Worm (Caenorhabditis elegans): ENCODE results near the gene str-141.

str-141 gene

DNA sequence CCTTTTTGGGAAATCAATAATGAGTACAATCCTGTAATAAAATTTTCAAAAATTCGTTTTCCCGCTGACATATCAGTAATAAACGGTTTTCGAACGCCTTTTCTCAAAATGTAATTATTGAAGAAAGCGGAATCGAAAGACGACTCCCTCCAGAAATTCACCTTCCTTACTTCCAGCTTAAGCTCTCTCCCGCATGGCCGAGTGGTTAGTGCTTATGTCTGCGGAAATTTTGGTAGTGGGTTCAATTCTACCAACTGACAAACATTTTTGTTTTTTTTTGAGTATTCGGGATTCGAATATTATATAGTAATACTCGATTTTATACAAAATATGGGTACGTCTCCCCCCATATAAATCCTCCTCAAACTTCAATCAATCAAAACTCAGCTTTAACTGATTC, 8.2 kb upstream of the str-141 start:
- TF ChIP-seq flt-1 (GFP tag; IDR thresholded peaks at IDR 0.05), result 0 out of 2 replicates have a peak, but pooled peaks have one; percentile 30

ce11 chrV:11329100-11329499, 5.5 kb upstream of the str-141 start, which contains the start of gene F47G9.6:
Gene F47G9.6, plus strand, starts transcription at chrV:11329400.
- TF ChIP-seq tbx-37 (GFP tag; conservative IDR thresholded peaks at IDR 0.05) (no peak), ceh-36 (tag; optimal IDR thresholded peaks at IDR 0.05) (no peak), aly-1 (tag; optimal IDR thresholded peaks at IDR 0.05) (no peak), tra-4 (tag; optimal IDR thresholded peaks at IDR 0.05) (no peak), hnd-1 (tag; optimal IDR thresholded peaks at IDR 0.05) (no peak), ets-7 (tag; optimal IDR thresholded peaks at IDR 0.05) (no peak), B0310.2 (tag; optimal IDR thresholded peaks at IDR 0.05) (no peak), pes-1 (GFP tag; IDR thresholded peaks at IDR 0.05) (no peak), hmg-4 (GFP tag; optimal IDR thresholded peaks at IDR 0.05) (no peak), flt-1 (GFP tag; IDR thresholded peaks at IDR 0.05) (no peak), hmbx-1 (tag; optimal IDR thresholded peaks at IDR 0.05) (no peak), ceh-13 (GFP tag; optimal IDR thresholded peaks at IDR 0.05) (no peak), scrt-1 (GFP tag; IDR thresholded peaks at IDR 0.05) (no peak), sea-1 (GFP tag; conservative IDR thresholded peaks at IDR 0.05) (no peak)

ce11 chrV:11326914-11327367, 3.3 kb upstream of the str-141 start, which contains the start of gene tmed-10:
Gene tmed-10, minus strand, starts transcription at chrV:11326964.
- TF ChIP-seq tra-4 (tag; optimal IDR thresholded peaks at IDR 0.05), result no peak
- TF ChIP-seq flt-1 (GFP tag; IDR thresholded peaks at IDR 0.05), result peak; percentile 50; the same call in 1 of the 2 replicates

- no peak for TF ChIP-seq ama-1 (optimal IDR thresholded peaks at IDR 0.05)
- TF ChIP-seq hmg-4 (GFP tag; optimal IDR thresholded peaks at IDR 0.05), result no peak
- TF ChIP-seq aly-1 (tag; optimal IDR thresholded peaks at IDR 0.05), result no peak
- no peak for TF ChIP-seq tbx-11 (GFP tag; IDR thresholded peaks at IDR 0.05)
- TF ChIP-seq F13C5.2 (tag; optimal IDR thresholded peaks at IDR 0.05), result no peak
- TF ChIP-seq scrt-1 (GFP tag; IDR thresholded peaks at IDR 0.05), result no peak
- no peak for TF ChIP-seq pes-1 (GFP tag; IDR thresholded peaks at IDR 0.05)
- TF ChIP-seq hmbx-1 (tag; optimal IDR thresholded peaks at IDR 0.05), result no peak
- no peak for TF ChIP-seq ceh-13 (GFP tag; optimal IDR thresholded peaks at IDR 0.05)
- no peak for TF ChIP-seq flt-1 (GFP tag; IDR thresholded peaks at IDR 0.05)
- no peak for TF ChIP-seq tbx-37 (GFP tag; conservative IDR thresholded peaks at IDR 0.05)
- TF ChIP-seq tra-4 (tag; optimal IDR thresholded peaks at IDR 0.05), result no peak
- no peak for TF ChIP-seq ceh-36 (tag; optimal IDR thresholded peaks at IDR 0.05)
- TF ChIP-seq B0310.2 (tag; optimal IDR thresholded peaks at IDR 0.05), result no peak
Measured at ce11 chrV:11321719-11322118, 1.9 kb downstream of the str-141 start, which contains the start of gene F47G9.4. Gene F47G9.4, minus strand, starts transcription at chrV:11321816.

ce11 chrV:11320860-11321259, 2.8 kb downstream of the str-141 start:
- TF ChIP-seq sea-1 (GFP tag; conservative IDR thresholded peaks at IDR 0.05), result no peak
- no peak for TF ChIP-seq tbx-37 (GFP tag; conservative IDR thresholded peaks at IDR 0.05)
- TF ChIP-seq ceh-36 (tag; optimal IDR thresholded peaks at IDR 0.05), result no peak
- TF ChIP-seq scrt-1 (GFP tag; IDR thresholded peaks at IDR 0.05), result no peak
- TF ChIP-seq ama-1 (optimal IDR thresholded peaks at IDR 0.05), result no peak
- no peak for TF ChIP-seq pes-1 (GFP tag; IDR thresholded peaks at IDR 0.05)
- TF ChIP-seq B0310.2 (tag; optimal IDR thresholded peaks at IDR 0.05), result no peak
- TF ChIP-seq hmbx-1 (tag; optimal IDR thresholded peaks at IDR 0.05), result no peak
- TF ChIP-seq tra-4 (tag; optimal IDR thresholded peaks at IDR 0.05), result no peak
- no peak for TF ChIP-seq aly-1 (tag; optimal IDR thresholded peaks at IDR 0.05)
- no peak for TF ChIP-seq ceh-13 (GFP tag; optimal IDR thresholded peaks at IDR 0.05)

DNA sequence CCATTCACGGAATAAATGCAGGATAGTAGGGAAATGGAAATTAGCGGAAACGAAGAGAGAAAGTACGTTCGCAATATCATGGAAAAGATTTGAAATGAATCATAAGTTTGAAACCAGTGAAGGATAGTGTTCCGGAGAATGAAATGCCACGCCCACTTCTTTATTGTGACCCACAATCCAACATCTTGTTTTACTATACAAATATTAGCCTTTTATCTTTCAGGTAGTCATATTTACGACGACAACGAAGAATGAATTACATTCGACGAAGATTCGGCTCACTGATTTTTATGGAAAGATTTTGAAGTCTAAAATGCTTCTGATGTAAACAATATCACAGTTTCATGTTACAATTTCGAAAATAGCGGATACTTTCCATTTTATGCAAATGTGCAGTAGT, 6.8 kb downstream of the str-141 start, which contains the start of gene cutl-18:
Gene cutl-18, minus strand, starts transcription at position 101 of the 400 bp plus-strand sequence.
- TF ChIP-seq tbx-37 (GFP tag; conservative IDR thresholded peaks at IDR 0.05) (no peak), aly-1 (tag; optimal IDR thresholded peaks at IDR 0.05) (no peak), flt-1 (GFP tag; IDR thresholded peaks at IDR 0.05) (no peak), tbx-11 (GFP tag; IDR thresholded peaks at IDR 0.05) (no peak), F13C5.2 (tag; optimal IDR thresholded peaks at IDR 0.05) (no peak), ets-7 (tag; optimal IDR thresholded peaks at IDR 0.05) (no peak), ceh-13 (GFP tag; optimal IDR thresholded peaks at IDR 0.05) (no peak)

- peak; percentile 98 for TF ChIP-seq ets-7 (tag; optimal IDR thresholded peaks at IDR 0.05)
- TF ChIP-seq tbx-37 (GFP tag; conservative IDR thresholded peaks at IDR 0.05), result peak; percentile 100
- peak; percentile 96 for TF ChIP-seq hnd-1 (tag; optimal IDR thresholded peaks at IDR 0.05)
- peak; percentile 95 for TF ChIP-seq hmbx-1 (tag; optimal IDR thresholded peaks at IDR 0.05)
- peak; percentile 100 for TF ChIP-seq scrt-1 (GFP tag; IDR thresholded peaks at IDR 0.05)
- TF ChIP-seq aly-1 (tag; optimal IDR thresholded peaks at IDR 0.05), result peak; percentile 100
- peak; percentile 100 for TF ChIP-seq hmg-4 (GFP tag; optimal IDR thresholded peaks at IDR 0.05)
- peak; percentile 98 for TF ChIP-seq tra-4 (tag; optimal IDR thresholded peaks at IDR 0.05)
- peak; percentile 100 for TF ChIP-seq flt-1 (GFP tag; IDR thresholded peaks at IDR 0.05)
- TF ChIP-seq F13C5.2 (tag; optimal IDR thresholded peaks at IDR 0.05), result peak; percentile 99
- peak; percentile 98 for TF ChIP-seq ceh-36 (tag; optimal IDR thresholded peaks at IDR 0.05)
- peak; percentile 100 for TF ChIP-seq tbx-11 (GFP tag; IDR thresholded peaks at IDR 0.05)
- no peak for TF ChIP-seq ama-1 (optimal IDR thresholded peaks at IDR 0.05)
- peak; percentile 99 for TF ChIP-seq ceh-13 (GFP tag; optimal IDR thresholded peaks at IDR 0.05)
- TF ChIP-seq B0310.2 (tag; optimal IDR thresholded peaks at IDR 0.05), result peak; percentile 99
- peak; percentile 99 for TF ChIP-seq pes-1 (GFP tag; IDR thresholded peaks at IDR 0.05)
- TF ChIP-seq sea-1 (GFP tag; conservative IDR thresholded peaks at IDR 0.05), result peak; percentile 100
Measured at ce11 chrV:11314025-11314880, 9.4 kb downstream of the str-141 start.
